Fruit fly (Drosophila melanogaster) whole organism, pupa: ENCODE results near the gene HHEX.

ENCODE experiments used
- CG17806 ChIP-seq: fragments of 200-800 bp; sonication (Bioruptor generic); optimal IDR thresholded peaks from 2 replicates; lab custom pipeline; 2018; ENCODE audit warnings: missing biosample characterization, mild to moderate bottlenecking, missing genetic modification characterization, moderate library complexity
- EcR ChIP-seq: fragments of 200-800 bp; sonication (Bioruptor generic); optimal IDR thresholded peaks from 3 replicates; lab custom pipeline; 2019; ENCODE audit warnings: missing biosample characterization, missing genetic modification characterization, mild to moderate bottlenecking, moderate library complexity, missing genetic modification reagents

- no peak for TF ChIP-seq EcR
- no peak for TF ChIP-seq CG17806 (tag; lab: Kevin White, UChicago)
These were observed 48.9 kb upstream of the HHEX start, which contains the start of gene Obp93a for dm6 chr3R:21129617-21130016.
